Worm (Caenorhabditis elegans) whole organism, dauer: Measurements from ENCODE around the gene Y51H4A.25.
"Not testable (repeated sequence)": the region's sequence is repeated elsewhere in the genome, so short reads cannot be mapped to it uniquely, and the experiment has no call there.

Experiments
- unc-62 ChIP-seq: sonication (generic microtip); optimal IDR thresholded peaks from 2 replicates; lab custom pipeline; 2017; ENCODE audit warnings: missing biosample characterization, missing genetic modification reagents, missing genetic modification characterization

Y51H4A.25 gene

DNA sequence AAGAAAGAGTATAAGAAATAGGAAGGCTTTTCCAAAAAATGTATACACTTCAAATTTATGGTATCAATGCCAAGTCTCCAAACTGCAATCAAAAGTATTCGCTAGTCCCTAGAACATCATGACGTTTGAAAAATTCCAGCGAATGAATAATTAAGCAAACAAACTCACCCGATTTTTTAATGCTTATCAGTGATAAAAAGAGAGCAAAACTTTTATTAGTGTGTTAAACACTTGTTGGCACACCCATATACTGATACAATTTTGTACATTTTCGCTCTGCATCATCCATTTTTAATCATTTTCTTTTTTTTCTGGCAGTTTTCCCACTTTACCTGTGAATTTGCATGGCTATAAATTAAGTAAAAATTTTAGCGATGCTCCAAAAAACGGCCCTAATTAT is at the start of gene Y51H4A.25:
TSS of gene Y51H4A.25 (plus strand) at position 373 of the 400 bp plus-strand sequence.
- no peak for TF ChIP-seq unc-62

DNA sequence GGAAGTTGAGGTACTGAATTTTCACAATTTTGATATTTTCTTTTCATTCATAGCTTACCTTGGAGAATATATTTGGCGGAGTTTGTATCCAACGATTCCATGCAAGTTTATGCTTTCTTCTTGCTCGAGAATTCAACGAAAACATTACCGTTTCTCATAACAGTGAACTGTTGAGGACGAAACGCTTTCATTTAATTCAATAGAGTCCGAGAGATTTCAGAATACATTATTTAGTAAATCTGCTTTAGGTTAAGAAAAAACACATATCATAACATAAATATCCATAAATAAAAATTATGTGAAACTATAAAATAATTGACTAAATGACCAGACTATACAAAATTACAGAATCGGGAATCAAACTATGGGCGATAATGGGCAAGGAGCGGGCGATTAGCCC is 41.6 kb upstream of the Y51H4A.25 start, which contains the start of gene Y51H4A.941:
TSS of gene Y51H4A.941 (minus strand) at position 101 of the 400 bp plus-strand sequence.
- no peak for TF ChIP-seq unc-62

DNA sequence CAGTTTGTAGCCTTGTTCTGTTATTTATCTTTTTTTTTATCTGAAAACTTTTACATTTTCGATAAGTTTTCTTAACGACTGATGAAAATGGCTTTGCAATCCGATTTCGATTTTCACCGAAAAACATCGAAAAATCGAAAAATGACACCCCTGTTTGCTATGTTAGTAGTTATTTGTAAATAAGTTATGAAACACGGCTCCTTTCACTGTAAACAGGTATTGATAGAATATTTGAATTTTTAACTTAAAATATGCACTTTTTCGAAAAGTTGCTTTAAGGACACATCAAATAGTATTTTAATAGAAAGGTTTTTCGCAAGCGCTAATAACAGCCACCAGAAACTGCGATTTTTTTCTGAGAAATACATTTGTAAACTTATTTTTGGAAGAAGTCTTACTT is 39.7 kb upstream of the Y51H4A.25 start:
- TF ChIP-seq unc-62 = no peak

DNA sequence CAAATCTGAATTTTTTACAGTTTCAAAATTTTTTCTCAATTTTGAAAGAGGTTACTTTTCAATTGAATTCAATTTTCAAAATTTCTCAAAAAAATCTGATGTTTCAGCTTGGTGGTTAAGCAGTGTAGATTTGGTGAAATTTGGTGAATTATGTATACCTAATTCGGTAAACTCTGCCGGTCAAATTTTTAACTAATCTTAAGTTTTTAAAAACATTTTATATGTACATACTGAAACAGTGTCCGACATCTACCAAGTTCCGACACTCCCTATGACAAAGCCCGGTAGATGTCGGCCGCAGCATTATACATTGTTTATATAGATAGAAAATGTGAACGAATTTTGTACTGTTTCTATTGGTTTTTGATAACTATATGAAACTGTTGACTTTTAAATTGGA is 29.2 kb upstream of the Y51H4A.25 start:
- TF ChIP-seq unc-62 = no peak

DNA sequence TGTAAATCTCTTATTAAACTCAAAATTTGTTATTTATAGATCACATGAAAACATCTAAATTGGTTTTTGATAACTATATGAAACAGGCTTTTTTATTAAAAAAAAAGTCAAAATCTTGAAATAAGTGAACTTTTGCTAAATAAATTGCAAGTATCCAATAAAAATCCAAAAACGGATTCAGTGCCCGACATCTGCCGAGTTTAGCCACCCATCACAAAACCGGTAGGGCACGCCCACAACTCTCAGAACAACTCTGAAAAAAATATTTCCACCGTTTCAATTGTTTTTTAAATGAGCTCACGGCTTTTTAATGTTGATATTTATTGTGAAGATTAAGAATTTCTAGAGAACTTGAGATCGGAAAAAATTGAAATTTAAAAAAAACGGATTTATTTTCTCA is 26.4 kb upstream of the Y51H4A.25 start:
- TF ChIP-seq unc-62 = no peak

DNA sequence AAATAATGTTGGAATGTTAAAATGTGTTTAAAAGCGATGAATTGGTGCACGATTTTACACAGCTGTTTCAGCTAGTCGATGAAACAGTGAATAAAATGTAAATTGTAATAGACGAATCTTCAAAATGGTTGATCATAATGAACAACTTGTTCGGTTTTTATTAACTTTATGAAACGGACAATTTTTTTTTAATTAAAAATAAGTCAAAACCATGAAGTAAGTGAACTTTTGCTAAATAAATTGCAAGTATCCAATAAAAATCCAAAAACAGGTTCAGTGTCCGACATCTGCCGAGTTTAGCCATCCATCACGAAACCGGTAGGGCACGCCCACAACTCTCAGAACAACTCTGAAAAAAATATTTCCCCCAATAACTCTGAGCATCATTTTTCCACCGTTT is 25.8 kb upstream of the Y51H4A.25 start:
- no peak for TF ChIP-seq unc-62

DNA sequence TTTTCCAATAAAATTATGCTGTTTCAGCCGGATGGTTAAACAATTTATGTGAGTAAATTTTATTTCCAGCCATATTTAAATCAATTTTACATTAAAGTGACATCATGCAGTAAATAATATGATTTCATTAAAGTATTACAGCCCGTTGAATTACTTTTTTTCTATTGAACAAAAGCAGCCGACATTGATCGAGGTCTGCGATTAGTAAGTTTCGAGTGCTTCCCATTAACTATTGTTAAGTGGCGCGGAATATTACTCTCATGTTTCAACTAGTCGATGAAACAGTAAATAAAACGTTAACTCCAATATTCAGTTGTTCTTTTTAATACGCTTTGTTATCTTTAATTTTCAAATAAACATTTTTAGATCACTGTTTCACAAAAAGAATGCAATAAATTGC is 17.5 kb upstream of the Y51H4A.25 start:
- no peak for TF ChIP-seq unc-62

DNA sequence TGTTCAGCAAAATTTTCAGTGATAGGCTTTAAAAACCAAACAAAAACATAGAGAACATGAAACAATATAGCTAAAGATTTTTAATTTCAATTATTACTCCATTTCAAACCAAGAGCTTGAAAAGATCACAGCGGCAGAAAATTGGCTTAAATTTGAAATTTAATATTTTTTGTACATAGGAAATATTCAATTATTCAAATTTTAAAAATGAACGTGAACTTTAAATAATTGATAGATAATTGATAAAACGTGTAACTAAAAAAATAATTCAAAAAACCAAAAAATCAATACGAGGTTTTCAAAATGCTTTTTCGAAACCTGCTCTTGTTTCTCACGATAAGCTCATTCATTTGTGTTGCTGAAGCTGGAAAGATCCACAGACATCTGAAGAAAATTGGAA is 15.7 kb upstream of the Y51H4A.25 start, which contains the start of gene Y51H4A.22:
TSS of gene Y51H4A.22 (plus strand) at position 301 of the 400 bp plus-strand sequence.
- no peak for TF ChIP-seq unc-62

DNA sequence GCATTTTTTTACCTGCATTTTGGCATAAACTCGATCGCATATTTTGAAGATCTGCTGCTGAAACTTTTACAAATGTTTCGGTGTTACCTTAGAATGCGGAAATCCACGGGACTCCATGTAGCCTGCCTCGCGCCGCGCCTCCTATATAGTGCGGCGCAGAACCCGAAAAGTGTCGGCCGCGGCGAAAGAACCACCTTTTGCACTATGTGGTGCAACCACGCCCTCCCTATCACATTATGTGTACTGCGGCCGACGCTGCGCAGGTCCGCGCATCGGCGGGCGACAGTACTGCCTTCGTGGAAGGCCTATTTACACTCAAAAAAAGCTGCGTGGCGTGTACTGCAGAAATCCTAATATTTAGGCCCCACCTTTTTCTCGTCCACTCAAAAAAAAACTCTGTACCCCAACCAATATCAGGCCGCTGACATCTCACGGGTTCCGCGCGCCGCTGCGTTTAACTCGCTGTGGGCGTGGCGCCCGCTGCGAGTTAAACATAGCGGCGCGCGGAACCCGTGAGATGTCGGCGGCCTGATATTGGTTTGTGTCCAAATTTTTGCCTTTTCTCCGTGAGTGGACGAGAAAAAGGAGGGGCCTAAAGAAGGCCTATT is 14.0 kb upstream of the Y51H4A.25 start:
- TF ChIP-seq unc-62 = no peak

DNA sequence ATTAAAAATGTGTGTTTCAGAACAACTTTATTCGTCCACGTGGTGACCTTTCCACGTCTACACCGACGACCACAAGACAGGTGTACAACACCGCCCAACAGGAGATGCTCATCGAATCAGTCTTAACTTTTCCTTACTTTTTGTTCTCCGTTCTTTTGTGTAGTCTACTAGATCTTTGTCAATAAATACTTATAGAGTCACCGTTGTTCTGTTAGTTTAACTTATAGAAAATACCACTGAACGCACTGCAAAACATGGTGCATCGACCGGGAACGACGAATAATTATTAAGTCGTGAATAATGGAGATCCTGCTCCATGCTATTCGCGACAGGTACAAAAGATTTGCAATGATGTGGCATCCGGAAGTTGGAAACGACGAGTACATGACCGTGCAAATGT is 13.5 kb upstream of the Y51H4A.25 start, which contains the start of gene Y51H4A.23:
TSS of gene Y51H4A.23 (plus strand) at position 301 of the 400 bp plus-strand sequence.
- TF ChIP-seq unc-62 = not testable (repeated sequence)

DNA sequence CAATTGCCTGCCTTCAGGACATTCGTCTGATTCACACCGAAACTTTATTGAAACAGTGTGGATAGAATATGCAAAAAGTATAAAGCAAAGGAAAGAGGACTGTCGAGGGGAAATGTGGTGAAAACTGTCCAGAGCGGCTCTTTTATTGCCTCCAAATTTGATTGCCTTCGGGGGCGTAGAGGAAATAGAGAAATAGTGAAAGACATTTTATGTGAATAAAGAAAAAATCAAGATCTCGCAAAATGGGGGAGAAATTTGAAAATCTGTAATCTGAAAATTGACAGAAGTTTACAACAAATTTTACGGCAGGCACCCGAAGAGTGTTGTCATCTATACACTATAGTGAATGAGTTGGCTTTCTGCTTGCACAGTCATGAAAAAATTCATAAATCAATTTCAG is 4.6 kb downstream of the Y51H4A.25 start, which contains the start of gene Y51H4A.24:
TSS of gene Y51H4A.24 (minus strand) at position 101 of the 400 bp plus-strand sequence.
- no peak for TF ChIP-seq unc-62

DNA sequence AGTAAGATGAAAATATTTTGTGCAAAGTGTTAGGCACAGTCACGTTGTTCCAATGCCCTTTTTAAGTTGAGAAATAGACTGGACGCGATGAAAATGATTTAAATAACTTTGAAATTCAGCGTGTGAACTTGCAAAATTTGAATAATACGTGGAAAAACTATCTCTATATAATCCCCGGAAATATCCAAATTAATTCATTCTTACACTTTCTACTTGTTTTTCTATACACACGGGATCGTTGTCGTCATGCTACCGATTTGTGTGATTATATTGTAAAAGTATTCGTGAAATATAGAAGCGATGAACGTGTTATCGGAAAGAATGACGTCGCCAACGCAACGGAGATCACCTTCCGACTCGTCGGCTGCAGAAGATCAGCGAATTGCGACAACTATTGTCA is 7.4 kb downstream of the Y51H4A.25 start, which contains the start of gene Y43D4A.1:
TSS of gene Y43D4A.1 (plus strand) at position 301 of the 400 bp plus-strand sequence.
- TF ChIP-seq unc-62 = no peak

DNA sequence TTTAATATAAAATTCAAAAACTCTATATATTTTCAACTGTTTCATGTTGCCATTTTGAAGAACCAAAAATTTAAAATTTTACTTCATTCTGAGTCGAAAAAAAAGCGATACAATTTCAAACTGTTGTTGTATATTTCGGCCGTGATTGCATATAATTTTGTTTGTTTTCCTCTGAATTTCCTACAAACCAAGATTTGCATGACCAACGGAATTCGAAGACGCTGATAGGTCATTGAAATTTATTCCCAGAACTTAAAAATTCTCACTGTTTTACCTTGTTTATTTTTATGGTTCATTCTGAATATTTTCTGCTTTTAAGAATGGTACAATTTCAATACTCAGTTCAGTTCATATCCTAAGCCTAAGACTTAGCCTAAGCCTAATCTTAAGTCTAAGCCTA is 15.0 kb downstream of the Y51H4A.25 start:
- no peak for TF ChIP-seq unc-62

DNA sequence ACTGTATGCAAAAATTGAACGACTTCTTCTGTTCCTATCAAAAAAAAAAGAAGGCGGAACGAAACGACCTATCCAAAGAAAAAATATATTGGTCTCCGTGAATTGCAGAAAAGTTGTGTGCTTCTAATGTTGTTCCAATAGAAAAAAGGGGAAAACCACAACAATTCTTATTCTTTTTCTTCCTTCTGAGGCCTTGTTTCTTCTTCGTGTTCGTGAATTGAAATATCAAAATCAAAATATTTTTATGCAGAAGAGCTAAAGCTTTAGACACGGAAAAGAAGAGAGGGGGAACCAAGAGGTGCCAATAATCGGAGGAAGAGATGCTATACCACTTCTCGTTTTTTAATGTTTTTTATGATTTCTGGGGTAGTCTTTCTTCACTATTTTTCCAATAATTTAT is 19.6 kb downstream of the Y51H4A.25 start, which contains the start of gene Y43D4A.2:
TSS of gene Y43D4A.2 (minus strand) at position 101 of the 400 bp plus-strand sequence.
- TF ChIP-seq unc-62 = not testable (repeated sequence)

DNA sequence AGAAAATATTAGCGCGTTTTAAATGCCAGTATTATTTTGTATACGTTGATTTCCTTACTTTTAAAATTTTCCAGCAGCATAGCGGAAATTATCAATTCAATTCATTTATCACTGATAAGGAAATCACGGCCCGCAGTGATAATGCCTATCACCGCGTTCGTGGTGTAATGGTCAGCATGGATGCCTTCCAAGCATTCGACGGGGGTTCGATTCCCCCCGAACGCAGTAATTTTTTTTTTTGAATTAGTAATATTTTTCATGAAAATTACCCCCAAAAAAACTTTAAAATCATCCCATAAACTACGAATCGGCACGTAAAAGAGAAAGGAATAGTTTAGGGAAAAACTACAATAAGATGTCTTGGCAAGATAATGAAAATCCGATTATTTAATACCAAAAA is 38.9 kb downstream of the Y51H4A.25 start:
- TF ChIP-seq unc-62 = no peak

DNA sequence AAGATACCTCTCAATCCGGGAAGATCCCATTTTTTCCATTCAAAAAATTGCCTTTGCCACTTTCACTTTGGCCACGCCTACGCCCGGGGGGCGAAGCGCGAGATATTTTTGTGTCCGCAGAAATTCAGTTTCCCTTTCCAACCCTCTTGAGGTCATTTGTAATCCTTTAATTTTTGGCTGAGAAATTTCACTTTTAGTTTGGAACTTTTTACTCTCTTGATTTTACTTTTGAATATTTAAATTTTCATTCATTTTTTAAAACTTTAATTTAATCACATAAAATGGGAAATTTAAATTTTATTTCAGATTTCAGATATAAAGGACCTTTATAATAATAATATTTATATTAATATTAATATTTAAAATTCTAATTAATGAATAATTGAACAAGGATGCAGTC is 39.3 kb downstream of the Y51H4A.25 start, which contains the start of gene Y43D4A.5:
TSS of gene Y43D4A.5 (plus strand) at position 301 of the 400 bp plus-strand sequence.
- no peak for TF ChIP-seq unc-62

DNA sequence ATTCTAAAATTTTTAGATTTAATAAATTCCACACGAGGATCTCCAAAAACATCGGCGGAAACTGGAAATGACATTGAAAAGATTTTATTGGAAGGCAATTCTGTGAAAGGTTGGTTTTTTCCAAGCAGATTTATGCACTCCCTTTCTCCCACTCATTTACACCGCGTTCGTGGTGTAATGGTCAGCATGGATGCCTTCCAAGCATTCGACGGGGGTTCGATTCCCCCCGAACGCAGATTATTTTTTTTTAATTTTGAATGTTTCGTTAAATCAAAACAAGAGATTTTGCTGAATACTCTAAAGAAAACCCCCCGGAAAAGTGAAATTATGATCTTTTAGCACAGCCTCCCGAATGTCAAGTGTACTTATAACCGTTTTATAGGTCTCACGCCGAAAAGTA is 39.8 kb downstream of the Y51H4A.25 start:
- no peak for TF ChIP-seq unc-62

DNA sequence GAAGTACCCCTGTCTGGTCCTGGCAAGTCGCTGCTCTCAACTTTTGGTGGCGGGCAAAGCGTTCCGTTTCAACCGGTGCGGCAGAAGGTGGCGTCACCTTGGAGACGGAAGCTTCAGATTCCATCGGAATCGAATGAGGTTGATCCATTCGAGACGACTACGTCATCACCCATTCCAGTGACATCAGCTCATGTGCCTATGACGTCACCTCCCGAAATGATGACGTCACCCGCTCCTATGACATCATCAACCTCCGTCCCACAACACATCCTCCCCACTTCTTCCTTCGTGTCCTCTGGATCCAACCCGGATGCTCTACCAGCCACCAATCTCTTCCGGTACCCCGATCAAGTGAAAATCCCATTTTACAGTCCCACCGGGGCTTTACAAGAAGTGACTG is 40.8 kb downstream of the Y51H4A.25 start:
- no peak for TF ChIP-seq unc-62
